Fruit fly (Drosophila melanogaster) whole organism, embryonic: ENCODE data around the gene CG42554.

Source experiments
- Asciz ChIP-seq: fragments of 200-800 bp; sonication (Bioruptor generic); optimal IDR thresholded peaks from 2 replicates; lab custom pipeline; 2017; ENCODE audit warnings: missing biosample characterization, mild to moderate bottlenecking, missing genetic modification characterization, missing genetic modification reagents
- CG10565 ChIP-seq: fragments of 200-800 bp; sonication (Bioruptor generic); optimal IDR thresholded peaks from 3 replicates; lab custom pipeline; 2016; ENCODE audit warnings: missing biosample characterization, mild to moderate bottlenecking, missing genetic modification characterization
- CG10979 ChIP-seq: fragments of 200-800 bp; sonication (Bioruptor generic); optimal IDR thresholded peaks from 2 replicates; lab custom pipeline; 2018; ENCODE audit warnings: missing biosample characterization, mild to moderate bottlenecking, missing genetic modification characterization, moderate library complexity
- CG11695 ChIP-seq: fragments of 200-800 bp; sonication (Bioruptor generic); IDR thresholded peaks from 3 replicates; pipeline ENCODE4 v1.3.6; 2022; ENCODE audit warnings: missing biosample characterization, missing genetic modification characterization
- CG11723 ChIP-seq: fragments of 200-800 bp; sonication (Bioruptor generic); optimal IDR thresholded peaks from 2 replicates; lab custom pipeline; 2017; ENCODE audit warnings: missing biosample characterization, mild to moderate bottlenecking, missing genetic modification characterization
- CG12659 ChIP-seq: fragments of 200-800 bp; sonication (Bioruptor generic); optimal IDR thresholded peaks from 3 replicates; lab custom pipeline; 2017; ENCODE audit warnings: mild to moderate bottlenecking, missing biosample characterization, missing genetic modification reagents, missing genetic modification characterization
- CG13424 ChIP-seq: fragments of 200-800 bp; sonication (Bioruptor generic); optimal IDR thresholded peaks from 2 replicates; lab custom pipeline; 2019; ENCODE audit warnings: missing biosample characterization, mild to moderate bottlenecking, missing genetic modification characterization, moderate library complexity
- CG14014 ChIP-seq: fragments of 200-800 bp; sonication (Bioruptor generic); IDR thresholded peaks from 2 replicates; pipeline ENCODE4 v1.3.6; 2022; ENCODE audit warnings: missing biosample characterization, missing genetic modification characterization
- CG14050 ChIP-seq: fragments of 200-800 bp; sonication (Bioruptor generic); IDR thresholded peaks from 3 replicates; pipeline ENCODE4 v1.3.6; 2022; ENCODE audit warnings: missing biosample characterization, missing genetic modification characterization
- CG14441 ChIP-seq: fragments of 200-800 bp; sonication (Bioruptor generic); IDR thresholded peaks from 2 replicates; pipeline ENCODE4 v1.3.6; 2022; ENCODE audit warnings: missing biosample characterization, missing genetic modification characterization
- CG15269 ChIP-seq: fragments of 200-800 bp; sonication (Bioruptor generic); optimal IDR thresholded peaks from 2 replicates; lab custom pipeline; 2018; ENCODE audit warnings: missing biosample characterization, mild to moderate bottlenecking, missing genetic modification characterization, moderate library complexity
- CG1602 ChIP-seq: fragments of 200-800 bp; sonication (Bioruptor generic); optimal IDR thresholded peaks from 3 replicates; lab custom pipeline; 2016; ENCODE audit warnings: missing biosample characterization, missing genetic modification characterization
- CG2678 ChIP-seq: fragments of 200-800 bp; sonication (Bioruptor generic); optimal IDR thresholded peaks from 3 replicates; lab custom pipeline; 2019; ENCODE audit warnings: missing biosample characterization, mild to moderate bottlenecking, missing genetic modification characterization, moderate library complexity
- CG30403 ChIP-seq: fragments of 200-800 bp; sonication (Bioruptor generic); optimal IDR thresholded peaks from 3 replicates; lab custom pipeline; 2016; ENCODE audit warnings: missing biosample characterization, missing genetic modification characterization
- CG34422 ChIP-seq: fragments of 200-800 bp; sonication (Bioruptor generic); IDR thresholded peaks from 3 replicates; pipeline ENCODE4 v1.3.6; 2022; ENCODE audit warnings: missing biosample characterization, missing genetic modification characterization
- CG42726 ChIP-seq: fragments of 200-800 bp; sonication (Bioruptor generic); IDR thresholded peaks from 2 replicates; pipeline ENCODE4 v1.3.6; 2022; ENCODE audit warnings: missing biosample characterization, missing genetic modification characterization; ENCODE audit not compliant: partially characterized antibody
- CG6683 ChIP-seq: fragments of 200-800 bp; sonication (Bioruptor generic); optimal IDR thresholded peaks from 2 replicates; lab custom pipeline; 2017; ENCODE audit warnings: missing biosample characterization, mild to moderate bottlenecking, missing genetic modification characterization, missing genetic modification reagents
- CG6689 ChIP-seq: fragments of 200-800 bp; sonication (Bioruptor generic); IDR thresholded peaks from 2 replicates; pipeline ENCODE4 v1.3.6; 2022; ENCODE audit warnings: missing biosample characterization, missing genetic modification characterization
- CG7357 ChIP-seq: fragments of 200-800 bp; sonication (Bioruptor generic); IDR thresholded peaks from 3 replicates; pipeline ENCODE4 v1.3.6; 2022; ENCODE audit warnings: missing biosample characterization, missing genetic modification characterization
- CG7839 ChIP-seq: fragments of 200-800 bp; sonication (Bioruptor generic); optimal IDR thresholded peaks from 3 replicates; lab custom pipeline; 2018; ENCODE audit warnings: missing biosample characterization, mild to moderate bottlenecking, missing genetic modification characterization, moderate library complexity
- CG9876 ChIP-seq: fragments of 200-800 bp; sonication (Bioruptor generic); optimal IDR thresholded peaks from 2 replicates; lab custom pipeline; 2016; ENCODE audit warnings: missing biosample characterization, missing genetic modification characterization
- Camta ChIP-seq: fragments of 200-800 bp; sonication (Bioruptor generic); optimal IDR thresholded peaks from 2 replicates; lab custom pipeline; 2016; ENCODE audit warnings: missing biosample characterization, missing genetic modification characterization
- CrebB ChIP-seq: fragments of 200-800 bp; sonication (Bioruptor generic); optimal IDR thresholded peaks from 3 replicates; lab custom pipeline; 2018; ENCODE audit warnings: missing biosample characterization, mild to moderate bottlenecking, missing genetic modification characterization
- Dref ChIP-seq: fragments of 200-800 bp; sonication (Bioruptor generic); IDR thresholded peaks from 2 replicates; pipeline ENCODE4 v1.3.6; 2022; ENCODE audit warnings: missing biosample characterization, missing genetic modification characterization
- Med ChIP-seq: fragments of 200-800 bp; sonication (Bioruptor generic); peaks from one replicate; lab custom pipeline; 2016; ENCODE audit warnings: missing biosample characterization, missing genetic modification characterization, mild to moderate bottlenecking, inconsistent platforms, moderate library complexity
- Nf-YA ChIP-seq: fragments of 200-800 bp; sonication (Bioruptor generic); IDR thresholded peaks from 2 replicates; pipeline ENCODE4 v1.3.6; 2022; ENCODE audit warnings: missing biosample characterization, missing genetic modification characterization
- Ptx1 ChIP-seq: fragments of 200-800 bp; sonication (Bioruptor generic); IDR thresholded peaks from 2 replicates; pipeline ENCODE4 v1.3.6; 2022; ENCODE audit warnings: missing biosample characterization, missing genetic modification characterization
- Tbp ChIP-seq: fragments of >200 bp; optimal IDR thresholded peaks from 2 replicates; lab custom pipeline; 2018; ENCODE audit warnings: missing biosample characterization, missing genetic modification characterization
- Xrp1 ChIP-seq: fragments of 200-800 bp; sonication (Bioruptor generic); IDR thresholded peaks from 2 replicates; pipeline ENCODE4 v1.3.6; 2022; ENCODE audit warnings: missing biosample characterization, missing genetic modification characterization
- abd-A ChIP-seq: fragments of 200-800 bp; sonication (Bioruptor generic); optimal IDR thresholded peaks from 3 replicates; lab custom pipeline; 2019; ENCODE audit warnings: missing biosample characterization, mild to moderate bottlenecking, missing genetic modification characterization, moderate library complexity
- aop ChIP-seq: fragments of 200-800 bp; sonication (Bioruptor generic); IDR thresholded peaks from 2 replicates; pipeline ENCODE4 v1.3.6; 2022; ENCODE audit warnings: missing biosample characterization, missing genetic modification characterization
- ara ChIP-seq: fragments of 200-800 bp; sonication (Bioruptor generic); IDR thresholded peaks from 2 replicates; pipeline ENCODE4 v1.3.6; 2022; ENCODE audit warnings: missing biosample characterization, missing genetic modification characterization
- chinmo ChIP-seq: fragments of 200-800 bp; sonication (Bioruptor generic); IDR thresholded peaks from 4 replicates; pipeline ENCODE4 v1.3.6; 2022; ENCODE audit warnings: missing biosample characterization, missing genetic modification characterization; ENCODE audit not compliant: partially characterized antibody
- cwo ChIP-seq: fragments of 200-800 bp; sonication (Bioruptor generic); optimal IDR thresholded peaks from 3 replicates; lab custom pipeline; 2017; ENCODE audit warnings: missing biosample characterization, missing genetic modification characterization, mild to moderate bottlenecking, moderate library complexity, missing genetic modification reagents
- ewg ChIP-seq: fragments of 200-800 bp; sonication (Bioruptor generic); optimal IDR thresholded peaks from 3 replicates; lab custom pipeline; 2017; ENCODE audit warnings: mild to moderate bottlenecking, missing biosample characterization, missing genetic modification reagents, missing genetic modification characterization
- fru ChIP-seq: fragments of >200 bp; optimal IDR thresholded peaks from 2 replicates; lab custom pipeline; 2017
- insv ChIP-seq, 2 experiments: fragments of 200-800 bp; sonication (Bioruptor generic); optimal IDR thresholded peaks; 3 replicates each; lab custom pipeline; 2016 to 2018; ENCODE audit warnings: missing biosample characterization in 2 of 2, missing genetic modification characterization in 2 of 2
- ken ChIP-seq: fragments of 200-800 bp; sonication (Bioruptor generic); IDR thresholded peaks from 3 replicates; pipeline ENCODE4 v1.3.6; 2022; ENCODE audit warnings: missing biosample characterization, missing genetic modification characterization
- knrl ChIP-seq: fragments of 200-800 bp; sonication (Bioruptor generic); IDR thresholded peaks from 3 replicates; pipeline ENCODE4 v1.3.6; 2022; ENCODE audit warnings: missing biosample characterization, missing genetic modification characterization; ENCODE audit not compliant: partially characterized antibody
- lab ChIP-seq: fragments of 200-800 bp; sonication (Bioruptor generic); optimal IDR thresholded peaks from 3 replicates; lab custom pipeline; 2017; ENCODE audit warnings: missing biosample characterization, missing genetic modification characterization, mild to moderate bottlenecking, moderate library complexity, missing genetic modification reagents
- repo ChIP-seq: fragments of 200-800 bp; sonication (Bioruptor generic); optimal IDR thresholded peaks from 2 replicates; lab custom pipeline; 2016; ENCODE audit warnings: missing biosample characterization, missing genetic modification characterization
- ro ChIP-seq: fragments of 200-800 bp; sonication (Bioruptor generic); IDR thresholded peaks from 2 replicates; pipeline ENCODE4 v1.3.6; 2022; ENCODE audit warnings: missing biosample characterization, missing genetic modification characterization
- sisA ChIP-seq: fragments of 200-800 bp; sonication (Bioruptor generic); IDR thresholded peaks from 2 replicates; pipeline ENCODE4 v1.3.6; 2022; ENCODE audit warnings: missing biosample characterization, missing genetic modification characterization
- slbo ChIP-seq: fragments of 200-800 bp; sonication (Bioruptor generic); IDR thresholded peaks from 2 replicates; pipeline ENCODE4 v1.3.6; 2022; ENCODE audit warnings: missing biosample characterization, missing genetic modification characterization
- so ChIP-seq: fragments of 200-800 bp; sonication (Bioruptor generic); IDR thresholded peaks from 3 replicates; pipeline ENCODE4 v1.3.6; 2022; ENCODE audit warnings: missing biosample characterization, missing genetic modification characterization
- tgo ChIP-seq: fragments of 200-800 bp; sonication (Bioruptor generic); IDR thresholded peaks from 3 replicates; pipeline ENCODE4 v1.3.6; 2022; ENCODE audit warnings: missing biosample characterization, missing genetic modification characterization
- unc-4 ChIP-seq: fragments of 200-800 bp; sonication (Bioruptor generic); IDR thresholded peaks from 2 replicates; pipeline ENCODE4 v1.3.6; 2022; ENCODE audit warnings: missing biosample characterization, missing genetic modification characterization; ENCODE audit not compliant: partially characterized antibody
- unpg ChIP-seq: fragments of 200-800 bp; sonication (Bioruptor generic); optimal IDR thresholded peaks from 3 replicates; lab custom pipeline; 2018; ENCODE audit warnings: missing biosample characterization, mild to moderate bottlenecking, missing genetic modification characterization, moderate library complexity
- vvl ChIP-seq: fragments of 200-800 bp; sonication (Bioruptor generic); IDR thresholded peaks from 2 replicates; pipeline ENCODE4 v1.3.6; 2022; ENCODE audit warnings: missing biosample characterization, missing genetic modification characterization

Gene CG42554

dm6 chr3L:818438-819138, 16.9 kb upstream of the CG42554 start (continued):
- TF ChIP-seq CG9876 (no peak), CG7357 (GFP tag; lab: Robert Waterston, UW) (no peak; the same call in 2 of the 3 replicates), ewg (peak; percentile 15), CG6683 (GFP tag; lab: Kevin White, UChicago) (no peak), CG10979 (tag; lab: Kevin White, UChicago) (peak; percentile 12), CG34422 (0 out of 3 replicates have a peak, but pooled peaks have one; percentile 44), abd-A (no peak), unpg (peak; percentile 10), CG7839 (tag; lab: Kevin White, UChicago) (peak; percentile 28), CG1602 (GFP tag; lab: Kevin White, UChicago) (peak; percentile 1), CrebB (tag; lab: Kevin White, UChicago) (no peak), Nf-YA (GFP tag; lab: Robert Waterston, UW) (peak; percentile 41; the same call in 1 of the 2 replicates), Asciz (GFP tag; lab: Kevin White, UChicago) (peak; percentile 1), chinmo (GFP tag; lab: Robert Waterston, UW) (0 out of 4 replicates have a peak, but pooled peaks have one; percentile 61), CG11695 (GFP tag; lab: Robert Waterston, UW) (no peak), unc-4 (GFP tag; lab: Robert Waterston, UW) (no peak), insv (GFP tag; optimal IDR thresholded peaks at IDR 0.05; lab: Kevin White, UChicago) (no peak), knrl (no peak), CG15269 (tag; lab: Kevin White, UChicago) (peak; percentile 50), Med (peak; percentile 21), CG11723 (GFP tag; lab: Kevin White, UChicago) (no peak), slbo (GFP tag; lab: Robert Waterston, UW) (0 out of 2 replicates have a peak, but pooled peaks have one; percentile 16), CG14050 (GFP tag; lab: Robert Waterston, UW) (peak; percentile 48; the same call in 2 of the 3 replicates), CG2678 (peak; percentile 11), tgo (GFP tag; lab: Robert Waterston, UW) (peak; percentile 19; the same call in 2 of the 3 replicates), CG42726 (GFP tag; lab: Robert Waterston, UW) (no peak), Xrp1 (GFP tag; lab: Robert Waterston, UW) (0 out of 2 replicates have a peak, but pooled peaks have one; percentile 17), ro (GFP tag; lab: Robert Waterston, UW) (no peak), Tbp (GFP tag; lab: Kevin White, UChicago) (no peak), CG10565 (GFP tag; lab: Kevin White, UChicago) (no peak), so (GFP tag; lab: Robert Waterston, UW) (no peak), vvl (GFP tag; lab: Robert Waterston, UW) (peak; percentile 40), CG30403 (GFP tag; lab: Kevin White, UChicago) (peak; percentile 16), Ptx1 (GFP tag; lab: Robert Waterston, UW) (peak; percentile 32; the same call in 1 of the 2 replicates), CG13424 (tag; lab: Kevin White, UChicago) (peak; percentile 46), Camta (GFP tag; lab: Kevin White, UChicago) (peak; percentile 10), aop (GFP tag; lab: Robert Waterston, UW) (no peak), cwo (GFP tag; lab: Kevin White, UChicago) (no peak), ara (GFP tag; lab: Robert Waterston, UW) (no peak), CG14441 (GFP tag; lab: Robert Waterston, UW) (no peak), Dref (peak; percentile 31; the same call in 1 of the 2 replicates), ken (GFP tag; lab: Robert Waterston, UW) (no peak), lab (GFP tag; lab: Kevin White, UChicago) (no peak), CG6689 (GFP tag; lab: Robert Waterston, UW) (0 out of 2 replicates have a peak, but pooled peaks have one; percentile 18), sisA (GFP tag; lab: Robert Waterston, UW) (peak; percentile 12; the same call in 1 of the 2 replicates), CG14014 (GFP tag; lab: Robert Waterston, UW) (no peak), repo (GFP tag; lab: Kevin White, UChicago) (no peak), fru (lab: Kevin White, UChicago) (no peak), CG12659 (GFP tag; lab: Kevin White, UChicago) (peak; percentile 11)
